Fruit fly (Drosophila melanogaster) whole organism: Measurements from ENCODE around the gene CG42269.

Experiments used
- CG8478 ChIP-seq: fragments of >200 bp; optimal IDR thresholded peaks from 2 replicates; lab custom pipeline; 2018; ENCODE audit warnings: inconsistent platforms
- EcR ChIP-seq, 2 experiments: fragments of >200 bp; optimal IDR thresholded peaks; 2 replicates each; lab custom pipeline; 2017; ENCODE audit warnings: missing biosample characterization in 2 of 2, missing genetic modification characterization in 2 of 2, missing genetic modification reagents in 2 of 2
- pan ChIP-seq: fragments of >200 bp; optimal IDR thresholded peaks from 2 replicates; lab custom pipeline; 2017
- psq ChIP-seq: fragments of >200 bp; optimal IDR thresholded peaks from 2 replicates; lab custom pipeline; 2017

DNA sequence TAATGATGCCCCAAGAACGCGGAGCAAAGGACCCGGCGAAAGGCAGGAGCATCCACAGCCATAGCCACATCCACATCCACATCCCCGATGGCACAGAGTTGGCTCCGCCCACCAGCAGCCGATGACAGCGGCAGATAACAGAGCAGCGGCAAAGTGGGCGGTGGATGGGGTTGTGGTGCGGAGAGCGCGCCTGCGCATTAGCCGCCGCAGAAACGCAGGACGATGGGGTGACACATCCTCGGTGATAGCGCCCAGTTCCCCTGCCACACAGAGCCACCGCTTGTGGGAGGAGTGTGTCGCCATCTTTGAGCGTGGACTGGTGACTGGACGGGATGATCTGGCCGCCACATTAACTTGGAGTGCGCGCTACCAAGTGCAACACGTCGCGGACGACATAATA lies 31.2 kb downstream of the CG42269 start, which contains the start of gene Ets65A:
- no peak for TF ChIP-seq CG8478 (lab: Kevin White, UChicago)
- no peak for TF ChIP-seq psq
- TF ChIP-seq pan (lab: Kevin White, UChicago), result no peak
- TF ChIP-seq EcR (GFP tag; optimal IDR thresholded peaks at IDR 0.05; lab: Kevin White, UChicago), result no peak
